Worm (Caenorhabditis elegans): ENCODE measurements around the gene grsp-3.

DNA sequence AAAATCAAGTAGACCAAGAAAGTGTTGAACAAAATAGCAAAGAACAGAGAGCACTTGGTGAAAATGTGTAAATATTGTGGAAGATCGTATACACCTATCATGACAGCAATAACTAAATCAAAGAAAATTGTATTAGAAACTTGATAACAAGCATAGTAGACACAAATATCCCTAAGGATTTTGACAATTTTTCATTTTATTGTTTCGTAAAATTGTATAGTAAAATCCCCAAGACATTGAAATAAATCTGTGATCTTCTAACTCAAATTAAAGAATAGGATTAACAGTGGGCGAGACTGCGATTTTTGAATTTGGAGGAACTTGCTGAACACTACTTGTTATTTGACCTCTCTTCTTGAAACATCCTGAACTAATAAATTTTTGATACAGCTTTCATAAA is 39.5 kb upstream of the grsp-3 start, which contains the start of gene str-220:
- no peak for TF ChIP-seq nhr-76 (tag; optimal IDR thresholded peaks at IDR 0.05)
- no peak for TF ChIP-seq pqm-1 (tag; optimal IDR thresholded peaks at IDR 0.05)
- no peak for TF ChIP-seq nhr-77 (tag; optimal IDR thresholded peaks at IDR 0.05)
- no peak for TF ChIP-seq fos-1 (tag; optimal IDR thresholded peaks at IDR 0.05)
- TF ChIP-seq nhr-28 (tag; optimal IDR thresholded peaks at IDR 0.05), result no peak

Measured in whole organism, L1 larva.